Worm (Caenorhabditis elegans) whole organism, young adult: Measurements from ENCODE around the gene flp-28.

Experiments
- D2030.7 ChIP-seq: fragments of 200-800 bp; sonication (Bioruptor generic); IDR thresholded peaks from 2 replicates; pipeline ENCODE4 v1.3.6; 2022; ENCODE audit warnings: missing genetic modification reagents, missing genetic modification characterization, missing compliant biosample characterization
- F37B4.10 ChIP-seq: fragments of 200-800 bp; sonication (Bioruptor generic); IDR thresholded peaks from 2 replicates; pipeline ENCODE4 v1.3.6; 2022; ENCODE audit warnings: missing genetic modification characterization, missing compliant biosample characterization
- F39B2.1 ChIP-seq: fragments of 200-800 bp; sonication (Bioruptor generic); IDR thresholded peaks from 2 replicates; pipeline ENCODE4 v1.3.6; 2022; ENCODE audit warnings: missing genetic modification reagents, missing genetic modification characterization, missing compliant biosample characterization
- F52B5.7 ChIP-seq: sonication (generic microtip); optimal IDR thresholded peaks from 2 replicates; lab custom pipeline; 2016; ENCODE audit warnings: mild to moderate bottlenecking, missing genetic modification characterization, missing compliant biosample characterization
- T07F8.4 ChIP-seq: sonication (generic microtip); optimal IDR thresholded peaks from 2 replicates; lab custom pipeline; 2016; ENCODE audit warnings: mild to moderate bottlenecking, missing genetic modification characterization, moderate library complexity, missing compliant biosample characterization
- T26A5.8 ChIP-seq: sonication (generic microtip); optimal IDR thresholded peaks from 2 replicates; lab custom pipeline; 2016; ENCODE audit warnings: missing genetic modification characterization, missing compliant biosample characterization
- Y53F4B.3 ChIP-seq: fragments of 200-800 bp; sonication (Bioruptor generic); IDR thresholded peaks from 2 replicates; pipeline ENCODE4 v1.3.6; 2022; ENCODE audit warnings: missing genetic modification reagents, missing genetic modification characterization, missing compliant biosample characterization
- Y53G8AR.9 ChIP-seq: fragments of 200-800 bp; sonication (Bioruptor generic); conservative IDR thresholded peaks from 2 replicates; pipeline ENCODE4 v1.3.6; 2022; ENCODE audit warnings: missing genetic modification reagents, missing genetic modification characterization, missing compliant biosample characterization
- aptf-2 ChIP-seq: fragments of 200-800 bp; sonication (Bioruptor generic); conservative IDR thresholded peaks from 2 replicates; pipeline ENCODE4 v1.3.6; 2022; ENCODE audit warnings: missing genetic modification reagents, missing genetic modification characterization, missing compliant biosample characterization
- aptf-3 ChIP-seq: fragments of 200-800 bp; sonication (Bioruptor generic); IDR thresholded peaks from 2 replicates; pipeline ENCODE4 v1.3.6; 2022; ENCODE audit warnings: missing genetic modification characterization, missing compliant biosample characterization
- athp-1 ChIP-seq: sonication (generic microtip); optimal IDR thresholded peaks from 2 replicates; lab custom pipeline; 2017; ENCODE audit warnings: mild to moderate bottlenecking, missing genetic modification characterization, missing compliant biosample characterization
- attf-6 ChIP-seq: fragments of 200-800 bp; sonication (Bioruptor generic); IDR thresholded peaks from 2 replicates; pipeline ENCODE4 v1.3.6; 2022; ENCODE audit warnings: missing genetic modification reagents, missing genetic modification characterization, missing compliant biosample characterization
- bed-1 ChIP-seq: fragments of 200-800 bp; sonication (Bioruptor generic); IDR thresholded peaks from 2 replicates; pipeline ENCODE4 v1.3.6; 2022; ENCODE audit warnings: missing genetic modification reagents, missing genetic modification characterization, missing compliant biosample characterization
- cebp-2 ChIP-seq: fragments of 200-800 bp; sonication (Bioruptor generic); IDR thresholded peaks from 2 replicates; pipeline ENCODE4 v1.3.6; 2022; ENCODE audit warnings: missing genetic modification characterization, missing compliant biosample characterization
- ceh-100 ChIP-seq: fragments of 200-800 bp; sonication (Bioruptor generic); IDR thresholded peaks from 2 replicates; pipeline ENCODE4 v1.3.6; 2022; ENCODE audit warnings: missing genetic modification reagents, missing genetic modification characterization, missing compliant biosample characterization
- ceh-27 ChIP-seq: fragments of 200-800 bp; sonication (Bioruptor generic); optimal IDR thresholded peaks from 2 replicates; lab custom pipeline; 2018; ENCODE audit warnings: mild to moderate bottlenecking, missing genetic modification characterization, moderate library complexity, missing compliant biosample characterization
- dox-1 ChIP-seq: fragments of 200-800 bp; sonication (Bioruptor generic); IDR thresholded peaks from 2 replicates; pipeline ENCODE4 v1.3.6; 2022; ENCODE audit warnings: missing genetic modification reagents, missing genetic modification characterization, missing compliant biosample characterization
- dpl-1 ChIP-seq: fragments of 150-350 bp; optimal IDR thresholded peaks from 2 replicates; lab custom pipeline; 2014; ENCODE audit warnings: missing biosample characterization, missing genetic modification reagents, missing genetic modification characterization
- efl-1 ChIP-seq: fragments of 150-350 bp; optimal IDR thresholded peaks from 2 replicates; lab custom pipeline; 2014; ENCODE audit warnings: missing biosample characterization, missing genetic modification reagents, missing genetic modification characterization
- egl-18 ChIP-seq: fragments of 200-800 bp; sonication (Bioruptor generic); IDR thresholded peaks from 2 replicates; pipeline ENCODE4 v1.3.6; 2022; ENCODE audit warnings: missing genetic modification reagents, missing genetic modification characterization, missing compliant biosample characterization
- ekl-4 ChIP-seq: fragments of 200-800 bp; sonication (Bioruptor generic); IDR thresholded peaks from 2 replicates; pipeline ENCODE4 v1.3.6; 2022; ENCODE audit warnings: missing genetic modification reagents, missing genetic modification characterization, missing compliant biosample characterization
- ets-4 ChIP-seq: fragments of 200-800 bp; sonication (Bioruptor generic); optimal IDR thresholded peaks from 2 replicates; lab custom pipeline; 2018; ENCODE audit warnings: mild to moderate bottlenecking, missing genetic modification characterization, missing compliant biosample characterization
- hlh-26 ChIP-seq: fragments of 200-800 bp; sonication (Bioruptor generic); conservative IDR thresholded peaks from 2 replicates; pipeline ENCODE4 v1.3.6; 2022; ENCODE audit warnings: missing genetic modification reagents, missing genetic modification characterization, missing compliant biosample characterization
- hmg-1.2 ChIP-seq: fragments of 200-800 bp; sonication (Bioruptor generic); IDR thresholded peaks from 2 replicates; pipeline ENCODE4 v1.3.6; 2022; ENCODE audit warnings: missing genetic modification reagents, missing genetic modification characterization, missing compliant biosample characterization
- hrde-1 ChIP-seq: sonication (generic microtip); optimal IDR thresholded peaks from 2 replicates; lab custom pipeline; 2016; ENCODE audit warnings: missing genetic modification characterization, mild to moderate bottlenecking, missing compliant biosample characterization, moderate library complexity, missing genotype, missing genetic modification reagents, borderline replicate concordance
- hsf-1 ChIP-seq: fragments of 200-800 bp; sonication (Bioruptor generic); IDR thresholded peaks from 2 replicates; pipeline ENCODE4 v1.3.6; 2022; ENCODE audit warnings: missing genetic modification reagents, missing genetic modification characterization, missing compliant biosample characterization
- let-607 ChIP-seq, 2 experiments: fragments of 200-800 bp in 1 of 2; sonication (Bioruptor generic) in 1 of 2; sonication (generic microtip) in 1 of 2; optimal IDR thresholded peaks; 2 replicates each; lab custom pipeline; 2016 to 2018; ENCODE audit warnings: mild to moderate bottlenecking in 2 of 2, missing compliant biosample characterization in 2 of 2, missing genetic modification characterization in 2 of 2, moderate library complexity in 2 of 2, missing genotype in 1 of 2
- lin-40 ChIP-seq: sonication (generic microtip); optimal IDR thresholded peaks from 2 replicates; lab custom pipeline; 2016; ENCODE audit warnings: missing genetic modification characterization, mild to moderate bottlenecking, missing compliant biosample characterization, missing genotype, missing genetic modification reagents
- madf-10 ChIP-seq: sonication (generic microtip); optimal IDR thresholded peaks from 2 replicates; lab custom pipeline; 2016; ENCODE audit warnings: mild to moderate bottlenecking, missing genetic modification characterization, missing compliant biosample characterization
- madf-6 ChIP-seq: fragments of 200-800 bp; sonication (Bioruptor generic); IDR thresholded peaks from 2 replicates; pipeline ENCODE4 v1.3.6; 2022; ENCODE audit warnings: missing genetic modification reagents, missing genetic modification characterization, missing compliant biosample characterization
- madf-8 ChIP-seq: fragments of 200-800 bp; sonication (Bioruptor generic); conservative IDR thresholded peaks from 2 replicates; pipeline ENCODE4 v1.3.6; 2022; ENCODE audit warnings: missing genetic modification reagents, missing genetic modification characterization, missing compliant biosample characterization
- mel-28 ChIP-seq: sonication (generic microtip); optimal IDR thresholded peaks from 2 replicates; lab custom pipeline; 2016; ENCODE audit warnings: borderline replicate concordance, mild to moderate bottlenecking, missing genetic modification characterization, missing compliant biosample characterization
- mes-4 ChIP-seq: sonication (generic microtip); optimal IDR thresholded peaks from 2 replicates; lab custom pipeline; 2016; ENCODE audit warnings: missing genotype, missing genetic modification characterization, missing compliant biosample characterization
- nfya-1 ChIP-seq: sonication (generic microtip); optimal IDR thresholded peaks from 2 replicates; lab custom pipeline; 2017; ENCODE audit warnings: antibody characterized with exemption, missing compliant biosample characterization, missing genetic modification characterization, borderline replicate concordance; ENCODE audit not compliant: insufficient read depth
- nhr-179 ChIP-seq: sonication (generic microtip); optimal IDR thresholded peaks from 2 replicates; lab custom pipeline; 2016; ENCODE audit warnings: mild to moderate bottlenecking, missing genetic modification characterization, missing compliant biosample characterization
- nhr-27 ChIP-seq: fragments of 200-800 bp; sonication (Bioruptor generic); optimal IDR thresholded peaks from 2 replicates; lab custom pipeline; 2018; ENCODE audit warnings: mild to moderate bottlenecking, missing genetic modification characterization, moderate library complexity, missing compliant biosample characterization
- pbrm-1 ChIP-seq: fragments of 200-800 bp; sonication (Bioruptor generic); IDR thresholded peaks from 2 replicates; pipeline ENCODE4 v1.3.6; 2022; ENCODE audit warnings: missing genetic modification reagents, missing genetic modification characterization, missing compliant biosample characterization
- rpc-1 ChIP-seq, 2 experiments: fragments of 150-350 bp in 1 of 2; sonication (generic microtip) in 1 of 2; optimal IDR thresholded peaks; 2 replicates each; lab custom pipeline; 2014 to 2018; ENCODE audit warnings: missing biosample characterization in 1 of 2, missing genetic modification characterization in 1 of 2, missing genetic modification reagents in 1 of 2, missing genotype in 1 of 2
- snpc-1.3 ChIP-seq: sonication (generic microtip); optimal IDR thresholded peaks from 2 replicates; lab custom pipeline; 2017; ENCODE audit warnings: missing genetic modification characterization, mild to moderate bottlenecking, missing compliant biosample characterization, antibody characterized with exemption, moderate library complexity, missing genotype, missing genetic modification reagents; ENCODE audit not compliant: insufficient read depth
- unc-62 ChIP-seq: fragments of 150-350 bp; optimal IDR thresholded peaks from 2 replicates; lab custom pipeline; 2014; ENCODE audit warnings: missing biosample characterization, missing genetic modification reagents, missing genetic modification characterization
- zfh-2 ChIP-seq: fragments of 200-800 bp; sonication (Bioruptor generic); conservative IDR thresholded peaks from 2 replicates; pipeline ENCODE4 v1.3.6; 2022; ENCODE audit warnings: missing genetic modification reagents, missing genetic modification characterization, missing compliant biosample characterization
- ztf-22 ChIP-seq: fragments of 200-800 bp; sonication (Bioruptor generic); optimal IDR thresholded peaks from 2 replicates; lab custom pipeline; 2018; ENCODE audit warnings: mild to moderate bottlenecking, missing genetic modification characterization, moderate library complexity, missing compliant biosample characterization
- ztf-26 ChIP-seq: sonication (generic microtip); optimal IDR thresholded peaks from 2 replicates; lab custom pipeline; 2017; ENCODE audit warnings: missing genetic modification characterization, missing compliant biosample characterization
- ztf-3 ChIP-seq: fragments of 200-800 bp; sonication (Bioruptor generic); optimal IDR thresholded peaks from 2 replicates; lab custom pipeline; 2018; ENCODE audit warnings: mild to moderate bottlenecking, missing genetic modification characterization, missing compliant biosample characterization

The flp-28 gene

ce11 chrX:10084050-10084672, 3.6 kb downstream of the flp-28 start, which contains the start of gene W07E11.1 (continued):
- TF ChIP-seq ztf-3: no peak
- 0 out of 2 replicates have a peak, but pooled peaks have one; percentile 4 for TF ChIP-seq dox-1 (GFP tag; lab: Robert Waterston, UW)
- TF ChIP-seq hlh-26 (GFP tag; lab: Robert Waterston, UW): no peak
- no peak for TF ChIP-seq rpc-1 (optimal IDR thresholded peaks at IDR 0.05; lab: Kevin White, UChicago)
- TF ChIP-seq rpc-1 (tag; optimal IDR thresholded peaks at IDR 0.05; lab: Kevin White, UChicago): no peak
- no peak for TF ChIP-seq T26A5.8 (tag; lab: Kevin White, UChicago)
- TF ChIP-seq athp-1 (tag; lab: Kevin White, UChicago): no peak
- no peak for TF ChIP-seq hrde-1
- no peak for TF ChIP-seq T07F8.4 (tag; lab: Kevin White, UChicago)
- TF ChIP-seq attf-6 (GFP tag; lab: Robert Waterston, UW): no peak
- TF ChIP-seq ztf-22 (GFP tag; lab: Kevin White, UChicago): peak; percentile 51
- no peak for TF ChIP-seq nhr-27 (tag; lab: Kevin White, UChicago)
- no peak for TF ChIP-seq egl-18
- TF ChIP-seq F37B4.10 (GFP tag; lab: Robert Waterston, UW): no peak
- no peak for TF ChIP-seq bed-1 (GFP tag; lab: Robert Waterston, UW)
- TF ChIP-seq nfya-1 (tag; lab: Kevin White, UChicago): no peak
- TF ChIP-seq ceh-100: no peak
- TF ChIP-seq F39B2.1 (GFP tag; lab: Robert Waterston, UW): no peak
- TF ChIP-seq Y53G8AR.9 (GFP tag; lab: Robert Waterston, UW): no peak
- no peak for TF ChIP-seq snpc-1.3 (tag; lab: Kevin White, UChicago)
- TF ChIP-seq mel-28 (tag; lab: Kevin White, UChicago): no peak
- peak; percentile 47 for TF ChIP-seq lin-40 (tag; lab: Kevin White, UChicago)
- TF ChIP-seq unc-62 (GFP tag; lab: Kevin White, UChicago): peak; percentile 43
- no peak for TF ChIP-seq let-607 (tag; optimal IDR thresholded peaks at IDR 0.05; lab: Kevin White, UChicago)
- no peak for TF ChIP-seq nhr-179 (tag; lab: Kevin White, UChicago)
- TF ChIP-seq ekl-4: no peak
- TF ChIP-seq F52B5.7 (tag; lab: Kevin White, UChicago): no peak
- no peak for TF ChIP-seq madf-6 (GFP tag; lab: Robert Waterston, UW)
- no peak for TF ChIP-seq ceh-27 (GFP tag; lab: Kevin White, UChicago)
- TF ChIP-seq madf-10 (tag; lab: Kevin White, UChicago): no peak
- no peak for TF ChIP-seq mes-4 (tag; lab: Kevin White, UChicago)
- no peak for TF ChIP-seq D2030.7
- no peak for TF ChIP-seq pbrm-1 (GFP tag; lab: Robert Waterston, UW)
- TF ChIP-seq zfh-2 (GFP tag; lab: Robert Waterston, UW): no peak
- TF ChIP-seq aptf-2: no peak
- peak; percentile 51 for TF ChIP-seq ztf-26 (tag; lab: Kevin White, UChicago)

- no peak for TF ChIP-seq dpl-1
- TF ChIP-seq cebp-2 (GFP tag; lab: Robert Waterston, UW): no peak
- TF ChIP-seq nhr-179 (tag; lab: Kevin White, UChicago): no peak
- peak; percentile 85 for TF ChIP-seq hmg-1.2 (GFP tag; lab: Robert Waterston, UW)
- no peak for TF ChIP-seq aptf-3 (GFP tag; lab: Robert Waterston, UW)
- no peak for TF ChIP-seq ztf-3
- no peak for TF ChIP-seq Y53F4B.3 (GFP tag; lab: Robert Waterston, UW)
- TF ChIP-seq Y53G8AR.9 (GFP tag; lab: Robert Waterston, UW): no peak
- 0 out of 2 replicates have a peak, but pooled peaks have one; percentile 26 for TF ChIP-seq madf-8 (GFP tag; lab: Robert Waterston, UW)
- TF ChIP-seq efl-1 (GFP tag; lab: Kevin White, UChicago): peak; percentile 70
- no peak for TF ChIP-seq ets-4
- no peak for TF ChIP-seq let-607 (tag; optimal IDR thresholded peaks at IDR 0.05; lab: Kevin White, UChicago)
- TF ChIP-seq hsf-1: no peak
- TF ChIP-seq madf-6 (GFP tag; lab: Robert Waterston, UW): peak; percentile 67
- TF ChIP-seq, all 124 proteins: peak for 4
Measured at ce11 chrX:10083272-10083671, 4.5 kb downstream of the flp-28 start.
